Fruit fly (Drosophila melanogaster) S2 (cell line): ENCODE results near the gene Sras.

Experiments used
- CG8478 ChIP-seq: fragments of >200 bp; optimal IDR thresholded peaks from 2 replicates; lab custom pipeline; 2018
- CTCF ChIP-seq, 2 experiments: fragments of >200 bp; optimal IDR thresholded peaks; 2 replicates each; lab custom pipeline; 2018

DNA sequence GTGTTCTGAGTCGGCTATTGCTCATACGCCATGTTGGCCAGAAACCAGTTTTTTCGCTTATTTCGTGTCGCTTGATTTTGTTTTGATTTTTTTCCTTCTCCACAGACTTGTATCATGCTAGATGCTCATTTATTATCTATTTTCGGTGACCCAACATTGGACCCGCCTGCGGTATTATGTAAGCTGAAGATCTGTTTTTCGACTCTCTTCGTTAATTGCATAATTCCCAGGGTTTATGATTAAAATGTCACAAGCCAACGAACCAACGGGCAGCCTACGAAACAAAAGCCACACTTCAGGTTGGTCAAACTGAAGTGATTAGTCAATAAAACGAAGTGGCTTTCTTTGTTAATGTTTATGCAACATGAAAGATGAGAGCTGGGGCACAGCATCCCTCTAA, 15.0 kb downstream of the Sras start:
- TF ChIP-seq CG8478 (no peak), CTCF (optimal IDR thresholded peaks at IDR 0.05; lab: Kevin White, UChicago) (no peak)
